Fruit fly (Drosophila melanogaster) whole organism, prepupa: ENCODE measurements around the gene CG7084.

Experiments used
- CG10631 ChIP-seq: fragments of 200-800 bp; sonication (Bioruptor generic); optimal IDR thresholded peaks from 2 replicates; lab custom pipeline; 2016; ENCODE audit warnings: missing biosample characterization, missing genetic modification characterization
- CG7368 ChIP-seq: fragments of 200-800 bp; sonication (Bioruptor generic); optimal IDR thresholded peaks from 3 replicates; lab custom pipeline; 2016; ENCODE audit warnings: missing biosample characterization, missing genetic modification characterization
- CG8319 ChIP-seq: fragments of 200-800 bp; sonication (Bioruptor generic); optimal IDR thresholded peaks from 3 replicates; lab custom pipeline; 2016; ENCODE audit warnings: missing biosample characterization, missing genetic modification characterization
- eg ChIP-seq: fragments of 200-800 bp; sonication (Bioruptor generic); IDR thresholded peaks from 3 replicates; pipeline ENCODE4 v1.3.6; 2022; ENCODE audit warnings: missing biosample characterization, missing genetic modification characterization

- TF ChIP-seq CG10631 (GFP tag; lab: Kevin White, UChicago) (no peak), CG8319 (GFP tag; lab: Kevin White, UChicago) (no peak), eg (GFP tag; lab: Robert Waterston, UW) (no peak), CG7368 (no peak)
Observed at dm6 chr3R:22342708-22343107, 44.1 kb downstream of the CG7084 start.
